Worm (Caenorhabditis elegans): ENCODE results near the gene F47C12.13.
A peak's percentile ranks its signal among the peaks of the same experiment; 100 is the strongest.

F47C12.13 gene

ce11 chrIV:4028177-4028576, 34.0 kb upstream of the F47C12.13 start (continued):
- TF ChIP-seq ceh-82 (tag; optimal IDR thresholded peaks at IDR 0.05) (peak; percentile 30 to 72 (median 52)), egl-13 (tag; optimal IDR thresholded peaks at IDR 0.05) (peak; percentile 7), mef-2 (tag; optimal IDR thresholded peaks at IDR 0.05) (no peak), nhr-90 (tag; optimal IDR thresholded peaks at IDR 0.05; ENCODE audit: poor library complexity) (peak; percentile 72), elt-2 (tag; optimal IDR thresholded peaks at IDR 0.05) (peak; percentile 70), nhr-47 (tag; optimal IDR thresholded peaks at IDR 0.05) (peak; percentile 72), mdl-1 (tag; optimal IDR thresholded peaks at IDR 0.05) (peak; percentile 16 to 75), dsc-1 (tag; optimal IDR thresholded peaks at IDR 0.05) (peak; percentile 35), F16B12.6 (tag; optimal IDR thresholded peaks at IDR 0.05) (no peak), nhr-85 (tag) (peak; percentile 92), ceh-8 (GFP tag; optimal IDR thresholded peaks at IDR 0.05) (peak; percentile 37), xbp-1 (tag; optimal IDR thresholded peaks at IDR 0.05) (peak; percentile 53), mab-9 (GFP tag; IDR thresholded peaks at IDR 0.05) (no peak), nhr-77 (tag; optimal IDR thresholded peaks at IDR 0.05) (peak; percentile 44), lir-3 (tag; optimal IDR thresholded peaks at IDR 0.05; ENCODE audit: poor library complexity) (no peak), nhr-71 (tag; optimal IDR thresholded peaks at IDR 0.05) (peak; percentile 86), fos-1 (tag; optimal IDR thresholded peaks at IDR 0.05) (no peak), ces-1 (GFP tag; optimal IDR thresholded peaks at IDR 0.05) (no peak), C16A3.4 (tag; optimal IDR thresholded peaks at IDR 0.05) (peak; percentile 72), skn-1 (tag; optimal IDR thresholded peaks at IDR 0.05) (peak; percentile 35), nhr-84 (tag; optimal IDR thresholded peaks at IDR 0.05) (no peak), zip-4 (GFP tag; optimal IDR thresholded peaks at IDR 0.05) (no peak), egl-27 (tag; optimal IDR thresholded peaks at IDR 0.05) (no peak), snu-23 (GFP tag; optimal IDR thresholded peaks at IDR 0.05) (peak; percentile 84), lin-39 (tag; optimal IDR thresholded peaks at IDR 0.05) (no peak), fkh-10 (GFP tag; optimal IDR thresholded peaks at IDR 0.05) (no peak), swsn-7 (tag; optimal IDR thresholded peaks at IDR 0.05) (peak; percentile 65), tbx-2 (tag; optimal IDR thresholded peaks at IDR 0.05) (peak; percentile 82), alr-1 (tag; optimal IDR thresholded peaks at IDR 0.05; ENCODE audit: borderline replicate concordance) (no peak), hpl-2 (GFP tag; optimal IDR thresholded peaks at IDR 0.05) (peak; percentile 9), unc-62 (GFP tag; optimal IDR thresholded peaks at IDR 0.05) (no peak), nhr-237 (tag; optimal IDR thresholded peaks at IDR 0.05) (peak; percentile 19), pqm-1 (tag; optimal IDR thresholded peaks at IDR 0.05) (no peak), fkh-4 (tag; optimal IDR thresholded peaks at IDR 0.05; ENCODE audit: borderline replicate concordance) (no peak), unc-30 (tag; optimal IDR thresholded peaks at IDR 0.05) (no peak), isw-1 (GFP tag; IDR thresholded peaks at IDR 0.05) (no peak), jun-1 (tag; optimal IDR thresholded peaks at IDR 0.05) (peak; percentile 45), pag-3 (tag; optimal IDR thresholded peaks at IDR 0.05; ENCODE audit: borderline replicate concordance, insufficient read depth) (no peak), nhr-20 (tag; optimal IDR thresholded peaks at IDR 0.05) (peak; percentile 81), sptf-1 (tag; optimal IDR thresholded peaks at IDR 0.05) (no peak), ceh-88 (GFP tag; IDR thresholded peaks at IDR 0.05) (no peak; the same call in 1 of the 2 replicates), C34B4.2 (tag; optimal IDR thresholded peaks at IDR 0.05) (no peak), ceh-90 (tag; optimal IDR thresholded peaks at IDR 0.05) (no peak), grh-1 (GFP tag; IDR thresholded peaks at IDR 0.05) (no peak), efl-1 (optimal IDR thresholded peaks at IDR 0.05) (peak; percentile 51 to 60), efl-1 (GFP tag; optimal IDR thresholded peaks at IDR 0.05 in 1 of 2) (peak in 1 of 2 experiments; percentile 95)

Measured in whole organism, L1 larva.